Fruit fly (Drosophila melanogaster): ENCODE results near the gene to.

Gene to

dm6 chr3R:25207405-25208003, 32.5 kb upstream of the to start (continued):
- TF ChIP-seq CG3163 (GFP tag; optimal IDR thresholded peaks at IDR 0.05) (peak; percentile 1), Ssrp (tag; optimal IDR thresholded peaks at IDR 0.05) (peak; percentile 75), ems (GFP tag; optimal IDR thresholded peaks at IDR 0.05) (peak; percentile 43), sqz (GFP tag; optimal IDR thresholded peaks at IDR 0.05) (peak; percentile 7), tna (GFP tag; IDR thresholded peaks at IDR 0.05; ENCODE audit: partially characterized antibody) (no peak), CG8359 (GFP tag; optimal IDR thresholded peaks at IDR 0.05; ENCODE audit: borderline replicate concordance) (peak; percentile 40), dmrt99B (tag; optimal IDR thresholded peaks at IDR 0.05) (peak; percentile 85), CG10267 (tag; optimal IDR thresholded peaks at IDR 0.05) (peak; percentile 74), sisA (GFP tag; IDR thresholded peaks at IDR 0.05) (peak; percentile 69), zen (tag; optimal IDR thresholded peaks at IDR 0.05) (peak; percentile 27), HmgD (GFP tag; optimal IDR thresholded peaks at IDR 0.05) (no peak), psq (GFP tag; optimal IDR thresholded peaks at IDR 0.05) (no peak), CG1233 (GFP tag; optimal IDR thresholded peaks at IDR 0.05) (peak; percentile 69), CG2678 (tag; optimal IDR thresholded peaks at IDR 0.05) (peak; percentile 84), ato (GFP tag; IDR thresholded peaks at IDR 0.05; ENCODE audit: partially characterized antibody) (no peak), ab (GFP tag; optimal IDR thresholded peaks at IDR 0.05) (peak; percentile 22), eve (GFP tag; optimal IDR thresholded peaks at IDR 0.05) (peak in 1 of 2 experiments; percentile 85), Oaz (GFP tag; IDR thresholded peaks at IDR 0.05) (peak; percentile 50), Neu2 (GFP tag; optimal IDR thresholded peaks at IDR 0.05; ENCODE audit: borderline replicate concordance) (no peak), Vsx1 (GFP tag; optimal IDR thresholded peaks at IDR 0.05) (peak; percentile 56), CG14860 (GFP tag; IDR thresholded peaks at IDR 0.05; ENCODE audit: partially characterized antibody) (no peak), CG12744 (GFP tag; optimal IDR thresholded peaks at IDR 0.05) (peak; percentile 30), usp (GFP tag; optimal IDR thresholded peaks at IDR 0.05) (no peak), E2f1 (GFP tag; IDR thresholded peaks at IDR 0.05) (peak; percentile 53), CG8765 (GFP tag; IDR thresholded peaks at IDR 0.05) (no peak), nom (GFP tag; optimal IDR thresholded peaks at IDR 0.05) (peak; percentile 67), bowl (GFP tag; IDR thresholded peaks at IDR 0.05) (no peak), CG14710 (tag; optimal IDR thresholded peaks at IDR 0.05) (peak; percentile 74), ewg (GFP tag; optimal IDR thresholded peaks at IDR 0.05) (peak; percentile 40), Max (GFP tag; optimal IDR thresholded peaks at IDR 0.05) (peak; percentile 54), gfzf (GFP tag; optimal IDR thresholded peaks at IDR 0.05) (no peak), CG11696 (GFP tag; IDR thresholded peaks at IDR 0.05) (peak; percentile 93), CG18476 (GFP tag; optimal IDR thresholded peaks at IDR 0.05) (peak; percentile 65), grn (GFP tag; optimal IDR thresholded peaks at IDR 0.05) (peak; percentile 52), CG13123 (GFP tag; optimal IDR thresholded peaks at IDR 0.05) (no peak), CG9932 (GFP tag; IDR thresholded peaks at IDR 0.05) (peak; percentile 55), Ada2b (GFP tag; IDR thresholded peaks at IDR 0.05) (peak; percentile 61; the same call in 1 of the 2 replicates), Atf3 (GFP tag; optimal IDR thresholded peaks at IDR 0.05) (no peak), ind (GFP tag; optimal IDR thresholded peaks at IDR 0.05) (peak; percentile 59), en (GFP tag; optimal IDR thresholded peaks at IDR 0.05) (no peak), Blimp-1 (GFP tag; optimal IDR thresholded peaks at IDR 0.05) (peak; percentile 78), NK7.1 (GFP tag; optimal IDR thresholded peaks at IDR 0.05) (no peak), CG7963 (GFP tag; IDR thresholded peaks at IDR 0.05; ENCODE audit: partially characterized antibody) (no peak), CG42726 (GFP tag; IDR thresholded peaks at IDR 0.05; ENCODE audit: partially characterized antibody) (no peak), CG7839 (tag; optimal IDR thresholded peaks at IDR 0.05) (peak; percentile 80), run (tag; optimal IDR thresholded peaks at IDR 0.05) (peak; percentile 73), odd (GFP tag; optimal IDR thresholded peaks at IDR 0.05) (peak; percentile 68), rib (GFP tag; IDR thresholded peaks at IDR 0.05) (no peak), CG34422 (GFP tag; IDR thresholded peaks at IDR 0.05) (peak; percentile 58; the same call in 1 of the 3 replicates)

Measured in whole organism, embryonic.